Fruit fly (Drosophila melanogaster) whole organism, adult: Measurements from ENCODE around the gene CG9386.

ENCODE experiments used
- CG33017 ChIP-seq: fragments of 200-800 bp; sonication (Bioruptor generic); optimal IDR thresholded peaks from 2 replicates; lab custom pipeline; 2018; ENCODE audit warnings: missing biosample characterization, mild to moderate bottlenecking, missing genetic modification characterization, moderate library complexity
- Mnt ChIP-seq: fragments of 200-800 bp; sonication (Bioruptor generic); optimal IDR thresholded peaks from 2 replicates; lab custom pipeline; 2016; ENCODE audit warnings: missing biosample characterization, mild to moderate bottlenecking, missing genetic modification characterization
- kay ChIP-seq: fragments of 200-800 bp; sonication (Bioruptor generic); peaks from one replicate; lab custom pipeline; 2016; ENCODE audit warnings: missing biosample characterization, missing genetic modification characterization, borderline replicate concordance
- toe ChIP-seq: fragments of 200-800 bp; sonication (Bioruptor generic); optimal IDR thresholded peaks from 2 replicates; lab custom pipeline; 2016; ENCODE audit warnings: missing biosample characterization, missing genetic modification characterization

- TF ChIP-seq kay (GFP tag; lab: Kevin White, UChicago) = no peak
- peak; percentile 43 for TF ChIP-seq CG33017 (tag; lab: Kevin White, UChicago)
- no peak for TF ChIP-seq toe (GFP tag; lab: Kevin White, UChicago)
- peak; percentile 93 for TF ChIP-seq Mnt (GFP tag; lab: Kevin White, UChicago)
These were observed 4.1 kb downstream of the CG9386 start for dm6 chr3R:9551013-9551658.
